Fruit fly (Drosophila melanogaster): ENCODE measurements around the gene CG7878.

Gene CG7878

DNA sequence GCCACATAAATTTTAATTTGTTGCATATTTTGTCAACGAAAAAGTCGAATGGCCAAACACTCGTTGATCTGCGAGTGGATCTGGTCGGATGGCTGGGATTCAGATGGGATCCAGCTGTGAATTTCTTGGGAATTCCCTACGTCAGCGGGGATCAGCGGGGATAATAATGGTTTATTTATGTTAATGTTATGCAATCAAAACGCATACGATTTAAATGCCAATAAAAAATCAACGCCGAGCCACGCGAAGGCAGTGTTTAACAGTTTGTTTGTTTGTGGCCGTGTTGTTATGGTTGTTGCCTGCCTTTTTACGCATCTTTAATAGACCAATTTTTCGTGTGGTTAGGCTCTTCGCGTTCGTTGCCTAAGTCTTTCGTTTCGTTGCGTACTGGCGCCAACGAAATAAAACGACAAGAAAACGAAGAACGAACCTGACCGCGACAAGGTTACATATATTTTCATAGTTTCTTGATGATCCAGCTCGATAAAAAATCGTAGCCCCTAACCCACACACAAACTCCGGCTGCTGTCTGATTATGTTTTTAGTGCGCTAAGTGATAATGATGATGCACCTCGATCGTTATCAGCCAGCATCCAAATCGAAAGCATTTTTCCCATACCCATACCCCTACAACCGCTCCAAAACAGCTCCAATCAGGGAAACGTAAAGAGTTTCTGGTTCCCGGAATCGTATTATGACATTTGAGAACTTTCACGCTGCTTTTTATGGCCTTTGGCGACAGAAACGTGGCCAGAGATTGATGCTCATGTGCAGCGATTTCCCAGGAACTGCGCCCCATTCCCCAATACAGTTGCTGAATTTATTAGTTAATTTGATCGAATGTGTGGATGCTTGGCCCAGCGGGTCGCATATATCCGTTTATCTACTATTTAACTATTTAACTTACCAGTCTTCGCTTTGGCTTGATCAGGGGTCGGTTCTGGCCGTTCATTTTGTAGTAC is 37.8 kb downstream of the CG7878 start:
- no peak for TF ChIP-seq CG34367 (tag; optimal IDR thresholded peaks at IDR 0.05)
- TF ChIP-seq Pif1A (GFP tag; optimal IDR thresholded peaks at IDR 0.05), result no peak
- TF ChIP-seq CG8301 (tag; optimal IDR thresholded peaks at IDR 0.05), result no peak
- no peak for TF ChIP-seq CG4496 (GFP tag; IDR thresholded peaks at IDR 0.05)
- TF ChIP-seq gl (tag; optimal IDR thresholded peaks at IDR 0.05), result no peak
- TF ChIP-seq Snoo (tag; optimal IDR thresholded peaks at IDR 0.05), result no peak
- no peak for TF ChIP-seq CG8159 (tag; optimal IDR thresholded peaks at IDR 0.05)
- no peak for TF ChIP-seq CG10348 (GFP tag; IDR thresholded peaks at IDR 0.05)
- no peak for TF ChIP-seq CG13204 (GFP tag; optimal IDR thresholded peaks at IDR 0.05)
- no peak for TF ChIP-seq CG15710 (tag; optimal IDR thresholded peaks at IDR 0.05)
- no peak for TF ChIP-seq Ets98B (GFP tag; IDR thresholded peaks at IDR 0.05)
- TF ChIP-seq CG9948 (tag; optimal IDR thresholded peaks at IDR 0.05), result no peak
- no peak for TF ChIP-seq CG12605 (GFP tag; IDR thresholded peaks at IDR 0.05)
- no peak for TF ChIP-seq EcR (GFP tag; optimal IDR thresholded peaks at IDR 0.05)
- no peak for TF ChIP-seq D1 (tag; optimal IDR thresholded peaks at IDR 0.05)

dm6 chr3R:8164850-8165249 is 42.3 kb downstream of the CG7878 start:
- TF ChIP-seq rn (GFP tag; IDR thresholded peaks at IDR 0.05) (no peak), CG8159 (tag; optimal IDR thresholded peaks at IDR 0.05) (peak; percentile 49), CG8301 (tag; optimal IDR thresholded peaks at IDR 0.05) (no peak), CG10348 (GFP tag; IDR thresholded peaks at IDR 0.05) (no peak), CG15710 (tag; optimal IDR thresholded peaks at IDR 0.05) (peak; percentile 11), CG17806 (tag; optimal IDR thresholded peaks at IDR 0.05) (peak; percentile 25), CG32121 (GFP tag; IDR thresholded peaks at IDR 0.05) (no peak), CG13204 (GFP tag; optimal IDR thresholded peaks at IDR 0.05) (no peak), CG9948 (tag; optimal IDR thresholded peaks at IDR 0.05) (peak; percentile 30), Snoo (tag; optimal IDR thresholded peaks at IDR 0.05) (no peak), CG12605 (GFP tag; IDR thresholded peaks at IDR 0.05) (no peak), CG4496 (GFP tag; IDR thresholded peaks at IDR 0.05) (no peak), CG14655 (GFP tag; optimal IDR thresholded peaks at IDR 0.05) (no peak), fd96Ca (GFP tag; IDR thresholded peaks at IDR 0.05) (no peak), Ets98B (GFP tag; IDR thresholded peaks at IDR 0.05) (no peak), Pif1A (GFP tag; optimal IDR thresholded peaks at IDR 0.05) (no peak), D1 (tag; optimal IDR thresholded peaks at IDR 0.05) (no peak), EcR (GFP tag; optimal IDR thresholded peaks at IDR 0.05) (no peak), Pif1B (GFP tag; optimal IDR thresholded peaks at IDR 0.05) (no peak), CG34367 (tag; optimal IDR thresholded peaks at IDR 0.05) (peak; percentile 26), gl (tag; optimal IDR thresholded peaks at IDR 0.05) (peak; percentile 53)

dm6 chr3R:8171489-8172161 is 49.1 kb downstream of the CG7878 start:
- TF ChIP-seq CG34367 (tag; optimal IDR thresholded peaks at IDR 0.05), result no peak
- TF ChIP-seq rn (GFP tag; IDR thresholded peaks at IDR 0.05), result 0 out of 2 replicates have a peak, but pooled peaks have one; percentile 30
- no peak for TF ChIP-seq CG10348 (GFP tag; IDR thresholded peaks at IDR 0.05)
- no peak for TF ChIP-seq CG13204 (GFP tag; optimal IDR thresholded peaks at IDR 0.05)
- TF ChIP-seq D1 (tag; optimal IDR thresholded peaks at IDR 0.05), result no peak
- TF ChIP-seq Ets98B (GFP tag; IDR thresholded peaks at IDR 0.05), result peak; percentile 78
- TF ChIP-seq CG17806 (tag; optimal IDR thresholded peaks at IDR 0.05), result peak; percentile 13
- no peak for TF ChIP-seq gl (tag; optimal IDR thresholded peaks at IDR 0.05)
- peak; percentile 61 for TF ChIP-seq CG8301 (tag; optimal IDR thresholded peaks at IDR 0.05)
- no peak for TF ChIP-seq EcR (GFP tag; optimal IDR thresholded peaks at IDR 0.05)
- TF ChIP-seq Snoo (tag; optimal IDR thresholded peaks at IDR 0.05), result no peak
- peak; percentile 38 for TF ChIP-seq CG8159 (tag; optimal IDR thresholded peaks at IDR 0.05)
- no peak for TF ChIP-seq CG12605 (GFP tag; IDR thresholded peaks at IDR 0.05)
- peak; percentile 30 for TF ChIP-seq Pif1A (GFP tag; optimal IDR thresholded peaks at IDR 0.05)
- TF ChIP-seq CG4496 (GFP tag; IDR thresholded peaks at IDR 0.05), result peak; percentile 73; the same call in 2 of the 3 replicates
- TF ChIP-seq fd96Ca (GFP tag; IDR thresholded peaks at IDR 0.05), result peak; percentile 68; the same call in 2 of the 3 replicates
- TF ChIP-seq CG14655 (GFP tag; optimal IDR thresholded peaks at IDR 0.05), result peak; percentile 47
- TF ChIP-seq CG32121 (GFP tag; IDR thresholded peaks at IDR 0.05), result peak; percentile 75
- peak; percentile 18 for TF ChIP-seq Pif1B (GFP tag; optimal IDR thresholded peaks at IDR 0.05)
- peak; percentile 9 for TF ChIP-seq CG9948 (tag; optimal IDR thresholded peaks at IDR 0.05)
- peak; percentile 36 for TF ChIP-seq CG15710 (tag; optimal IDR thresholded peaks at IDR 0.05)
